Worm (Caenorhabditis elegans) whole organism, L4 larva: Measurements from ENCODE around the gene T02H6.3.

Experiments
- F10B5.3 ChIP-seq: sonication (generic microtip); optimal IDR thresholded peaks from 2 replicates; lab custom pipeline; 2016; ENCODE audit warnings: mild to moderate bottlenecking, missing genetic modification characterization, missing compliant biosample characterization
- ceh-28 ChIP-seq: fragments of 150-350 bp; optimal IDR thresholded peaks from 2 replicates; lab custom pipeline; 2014; ENCODE audit warnings: missing biosample characterization, missing genetic modification reagents, missing genetic modification characterization
- lsy-2 ChIP-seq, 2 experiments: fragments of 150-350 bp in 1 of 2; sonication (generic microtip) in 1 of 2; optimal IDR thresholded peaks; 2 replicates each; lab custom pipeline; 2014 to 2017; ENCODE audit warnings: missing biosample characterization in 2 of 2, missing genetic modification characterization in 2 of 2
- sdz-12 ChIP-seq: fragments of 200-800 bp; sonication (Bioruptor generic); optimal IDR thresholded peaks from 2 replicates; lab custom pipeline; 2018; ENCODE audit warnings: mild to moderate bottlenecking, missing genetic modification characterization, missing compliant biosample characterization

- TF ChIP-seq lsy-2 (tag; optimal IDR thresholded peaks at IDR 0.05; lab: Kevin White, UChicago) (no peak), F10B5.3 (tag; lab: Kevin White, UChicago) (no peak), ceh-28 (tag; lab: Kevin White, UChicago) (no peak), sdz-12 (GFP tag; lab: Kevin White, UChicago) (no peak)
Measured at ce11 chrII:671025-671424, 20.6 kb upstream of the T02H6.3 start, which contains the start of gene sri-46.
